Worm (Caenorhabditis elegans) whole organism, young adult: ENCODE measurements around the gene scl-3.

Experiments used
- ZK185.1 ChIP-seq: sonication (generic microtip); optimal IDR thresholded peaks from 2 replicates; lab custom pipeline; 2016; ENCODE audit warnings: mild to moderate bottlenecking, missing genetic modification characterization, missing compliant biosample characterization; ENCODE audit not compliant: poor library complexity, severe bottlenecking
- dpl-1 ChIP-seq: fragments of 150-350 bp; optimal IDR thresholded peaks from 2 replicates; lab custom pipeline; 2014; ENCODE audit warnings: missing biosample characterization, missing genetic modification reagents, missing genetic modification characterization
- pha-4 ChIP-seq: fragments of 150-350 bp; sonication (generic microtip); optimal IDR thresholded peaks from 2 replicates; lab custom pipeline; 2014; ENCODE audit warnings: missing biosample characterization, missing genetic modification reagents, missing genetic modification characterization
- tbx-9 ChIP-seq: sonication (generic microtip); optimal IDR thresholded peaks from 2 replicates; lab custom pipeline; 2016; ENCODE audit warnings: borderline replicate concordance, missing genetic modification characterization, inconsistent platforms, missing compliant biosample characterization
- zim-3 ChIP-seq: sonication (generic microtip); optimal IDR thresholded peaks from 2 replicates; lab custom pipeline; 2017; ENCODE audit warnings: mild to moderate bottlenecking, missing genetic modification characterization, moderate library complexity, missing compliant biosample characterization

- TF ChIP-seq zim-3, result no peak
- no peak for TF ChIP-seq ZK185.1 (tag; lab: Kevin White, UChicago)
- TF ChIP-seq dpl-1, result no peak
- TF ChIP-seq pha-4 (tag; lab: Kevin White, UChicago), result no peak
- no peak for TF ChIP-seq tbx-9 (tag; lab: Kevin White, UChicago)
These were observed 20.8 kb downstream of the scl-3 start for ce11 chrIV:13080185-13080584.
